Worm (Caenorhabditis elegans) whole organism, midembryonic: ENCODE measurements around the gene smk-1.

ENCODE experiments used
- T22C8.4 ChIP-seq: fragments of 200-800 bp; sonication (Bioruptor generic); IDR thresholded peaks from 2 replicates; pipeline ENCODE4 v1.3.6; 2022; ENCODE audit warnings: missing genetic modification characterization, missing compliant biosample characterization
- flt-1 ChIP-seq: fragments of 200-800 bp; sonication (Bioruptor generic); IDR thresholded peaks from 2 replicates; pipeline ENCODE4 v1.3.6; 2022; ENCODE audit warnings: missing genetic modification characterization, missing compliant biosample characterization
- klf-2 ChIP-seq: fragments of 200-800 bp; sonication (Bioruptor generic); conservative IDR thresholded peaks from 2 replicates; pipeline ENCODE4 v1.3.6; 2022; ENCODE audit warnings: missing genetic modification reagents, missing genetic modification characterization, missing compliant biosample characterization
- ref-1 ChIP-seq: fragments of 200-800 bp; sonication (Bioruptor generic); conservative IDR thresholded peaks from 2 replicates; pipeline ENCODE4 v1.3.6; 2022; ENCODE audit warnings: missing genetic modification reagents, missing genetic modification characterization, missing compliant biosample characterization
- tab-1 ChIP-seq: fragments of 200-800 bp; sonication (Bioruptor generic); IDR thresholded peaks from 2 replicates; pipeline ENCODE4 v1.3.6; 2022; ENCODE audit warnings: missing genetic modification characterization, missing compliant biosample characterization
- ztf-23 ChIP-seq: fragments of 200-800 bp; sonication (Bioruptor generic); IDR thresholded peaks from 2 replicates; pipeline ENCODE4 v1.3.6; 2022; ENCODE audit warnings: missing genetic modification reagents, missing genetic modification characterization, missing compliant biosample characterization
- ztf-29 ChIP-seq: fragments of 200-800 bp; sonication (Bioruptor generic); IDR thresholded peaks from 2 replicates; pipeline ENCODE4 v1.3.6; 2022; ENCODE audit warnings: missing genetic modification reagents, missing genetic modification characterization, missing compliant biosample characterization

- TF ChIP-seq ztf-23 (GFP tag; lab: Robert Waterston, UW): no peak
- TF ChIP-seq ztf-29 (GFP tag; lab: Robert Waterston, UW): no peak
- TF ChIP-seq ref-1: no peak
- TF ChIP-seq T22C8.4: no peak
- TF ChIP-seq flt-1 (GFP tag; lab: Robert Waterston, UW): no peak
- TF ChIP-seq tab-1 (GFP tag; lab: Robert Waterston, UW): no peak
- TF ChIP-seq klf-2 (GFP tag; lab: Robert Waterston, UW): no peak
Measured at ce11 chrV:8615711-8616110, 8.1 kb downstream of the smk-1 start.
